Worm (Caenorhabditis elegans): ENCODE results near the gene ttr-43.

ttr-43 gene

ce11 chrV:12612118-12612517, 21.6 kb upstream of the ttr-43 start, which contains the start of gene cyc-2.2:
cyc-2.2 (minus strand) TSS chrV:12612218.
- TF ChIP-seq lin-26 (GFP tag; IDR thresholded peaks at IDR 0.05): no peak
- no peak for TF ChIP-seq lin-35 (GFP tag; optimal IDR thresholded peaks at IDR 0.05)
- no peak for TF ChIP-seq ceh-40 (GFP tag; IDR thresholded peaks at IDR 0.05)
- TF ChIP-seq let-526 (GFP tag; IDR thresholded peaks at IDR 0.05): no peak
- TF ChIP-seq rpc-1 (optimal IDR thresholded peaks at IDR 0.05): no peak
- no peak for TF ChIP-seq rpc-1 (tag; optimal IDR thresholded peaks at IDR 0.05)

ce11 chrV:12611029-12611428, 20.5 kb upstream of the ttr-43 start, which contains the start of gene cubn-1:
cubn-1 (plus strand) TSS chrV:12611329.
- no peak for TF ChIP-seq athp-1 (tag; optimal IDR thresholded peaks at IDR 0.05)
- no peak for TF ChIP-seq egl-44 (GFP tag; IDR thresholded peaks at IDR 0.05)
- TF ChIP-seq aptf-2 (GFP tag; conservative IDR thresholded peaks at IDR 0.05): no peak
- no peak for TF ChIP-seq F10E7.11 (tag; optimal IDR thresholded peaks at IDR 0.05)
- no peak for TF ChIP-seq attf-6 (GFP tag; IDR thresholded peaks at IDR 0.05)
- no peak for TF ChIP-seq lin-35 (GFP tag; optimal IDR thresholded peaks at IDR 0.05)
- TF ChIP-seq hlh-26 (GFP tag; conservative IDR thresholded peaks at IDR 0.05): no peak
- no peak for TF ChIP-seq lin-26 (GFP tag; IDR thresholded peaks at IDR 0.05)
- TF ChIP-seq ztf-25 (GFP tag; IDR thresholded peaks at IDR 0.05): no peak
- no peak for TF ChIP-seq lir-1 (GFP tag; conservative IDR thresholded peaks at IDR 0.05)
- TF ChIP-seq F52B5.7 (tag; optimal IDR thresholded peaks at IDR 0.05): no peak
- TF ChIP-seq snpc-1.3 (tag; optimal IDR thresholded peaks at IDR 0.05; ENCODE audit: insufficient read depth): no peak
- TF ChIP-seq K12H6.12 (tag; optimal IDR thresholded peaks at IDR 0.05): no peak
- no peak for TF ChIP-seq sea-2 (GFP tag; IDR thresholded peaks at IDR 0.05)
- no peak for TF ChIP-seq hmg-1.2 (GFP tag; IDR thresholded peaks at IDR 0.05)
- no peak for TF ChIP-seq ceh-100 (GFP tag; IDR thresholded peaks at IDR 0.05)

ce11 chrV:12609526-12609925, 19.0 kb upstream of the ttr-43 start, which contains the start of gene ZC116.1:
ZC116.1 (plus strand) TSS chrV:12609826.
- TF ChIP-seq nhr-179 (tag; optimal IDR thresholded peaks at IDR 0.05) (no peak), rcor-1 (GFP tag; IDR thresholded peaks at IDR 0.05) (no peak), ZK185.1 (tag; optimal IDR thresholded peaks at IDR 0.05; ENCODE audit: poor library complexity, severe bottlenecking) (no peak)

ce11 chrV:12608857-12609256, 18.4 kb upstream of the ttr-43 start, which contains the start of gene ZC116.5:
ZC116.5 (minus strand) TSS chrV:12608957.
- no peak for TF ChIP-seq ztf-26 (tag; optimal IDR thresholded peaks at IDR 0.05)
- no peak for TF ChIP-seq unc-62 (GFP tag; optimal IDR thresholded peaks at IDR 0.05)

- TF ChIP-seq F22D6.2 (tag; optimal IDR thresholded peaks at IDR 0.05) (no peak), him-1 (tag; optimal IDR thresholded peaks at IDR 0.05) (peak; percentile 29)
Observed at ce11 chrV:12607113-12607512, 16.6 kb upstream of the ttr-43 start, which contains the start of gene erg-28. erg-28 (plus strand) TSS chrV:12607413.

- no peak for TF ChIP-seq mel-28 (tag; optimal IDR thresholded peaks at IDR 0.05; ENCODE audit: borderline replicate concordance)
Observed at ce11 chrV:12601835-12602234, 11.3 kb upstream of the ttr-43 start.

- TF ChIP-seq unc-62 (GFP tag; optimal IDR thresholded peaks at IDR 0.05) (no peak), K11D2.4 (GFP tag; IDR thresholded peaks at IDR 0.05) (no peak), hmg-20 (GFP tag; IDR thresholded peaks at IDR 0.05) (no peak), F55B11.4 (tag; optimal IDR thresholded peaks at IDR 0.05; ENCODE audit: borderline replicate concordance, insufficient read depth) (no peak), cebp-2 (GFP tag; IDR thresholded peaks at IDR 0.05) (no peak), lin-40 (tag; optimal IDR thresholded peaks at IDR 0.05) (peak; percentile 26), cebp-1 (GFP tag; IDR thresholded peaks at IDR 0.05) (no peak), cebp-1 (tag; optimal IDR thresholded peaks at IDR 0.05) (peak; percentile 42), B0035.1 (tag; optimal IDR thresholded peaks at IDR 0.05) (no peak), attf-6 (GFP tag; IDR thresholded peaks at IDR 0.05) (no peak), nhr-90 (tag; optimal IDR thresholded peaks at IDR 0.05) (no peak), hmg-1.2 (GFP tag; IDR thresholded peaks at IDR 0.05) (no peak), repo-1 (tag; optimal IDR thresholded peaks at IDR 0.05) (no peak)
Observed at ce11 chrV:12599510-12600242, 9.2 kb upstream of the ttr-43 start, which contains the start of gene C14C10.5. C14C10.5 (plus strand) TSS chrV:12600192.

Measured in whole organism, young adult.